Fruit fly (Drosophila melanogaster) whole organism: ENCODE results near the gene poe.

Source experiments
- Dll ChIP-seq: fragments of >200 bp; optimal IDR thresholded peaks from 2 replicates; lab custom pipeline; 2017
- EcR ChIP-seq, 2 experiments: fragments of >200 bp; optimal IDR thresholded peaks; 2 replicates each; lab custom pipeline; 2017; ENCODE audit warnings: missing biosample characterization in 2 of 2, missing genetic modification characterization in 2 of 2, missing genetic modification reagents in 2 of 2
- pan ChIP-seq: fragments of >200 bp; optimal IDR thresholded peaks from 2 replicates; lab custom pipeline; 2017
- psq ChIP-seq: fragments of >200 bp; optimal IDR thresholded peaks from 2 replicates; lab custom pipeline; 2017
- usp ChIP-seq: fragments of >200 bp; optimal IDR thresholded peaks from 2 replicates; lab custom pipeline; 2017; ENCODE audit warnings: missing biosample characterization, missing genetic modification characterization, mixed read lengths

dm6 chr2L:8034734-8035133, 36.7 kb downstream of the poe start:
- TF ChIP-seq pan: no peak
- no peak for TF ChIP-seq psq (lab: Kevin White, UChicago)
- no peak for TF ChIP-seq EcR (GFP tag; optimal IDR thresholded peaks at IDR 0.05; lab: Kevin White, UChicago)
- no peak for TF ChIP-seq usp (GFP tag; lab: Kevin White, UChicago)
- no peak for TF ChIP-seq Dll (lab: Kevin White, UChicago)
